Fruit fly (Drosophila melanogaster): Measurements from ENCODE around the gene Itpr.

Gene Itpr

dm6 chr3R:5470586-5471283 lies 46.2 kb upstream of the Itpr start, which contains the start of the genes mRpL44 and Snr1 (continued):
- TF ChIP-seq phol (tag; optimal IDR thresholded peaks at IDR 0.05): peak; percentile 89
- peak; percentile 50 for TF ChIP-seq CG12155 (GFP tag; optimal IDR thresholded peaks at IDR 0.05)
- no peak for TF ChIP-seq cwo (GFP tag; optimal IDR thresholded peaks at IDR 0.05)
- no peak for TF ChIP-seq chm (GFP tag; IDR thresholded peaks at IDR 0.05)
- peak; percentile 91 for TF ChIP-seq CG17186 (GFP tag; optimal IDR thresholded peaks at IDR 0.05)
- TF ChIP-seq en (GFP tag; optimal IDR thresholded peaks at IDR 0.05): no peak
- TF ChIP-seq aop (GFP tag; IDR thresholded peaks at IDR 0.05): no peak
- peak; percentile 43 for TF ChIP-seq CG10209 (GFP tag; optimal IDR thresholded peaks at IDR 0.05)
- no peak for TF ChIP-seq sd (tag; optimal IDR thresholded peaks at IDR 0.05)
- no peak for TF ChIP-seq hbn (GFP tag; IDR thresholded peaks at IDR 0.05; ENCODE audit: partially characterized antibody)
- peak; percentile 72 for TF ChIP-seq nmo (GFP tag; optimal IDR thresholded peaks at IDR 0.05)
- no peak for TF ChIP-seq CG3995 (GFP tag; optimal IDR thresholded peaks at IDR 0.05)
- no peak for TF ChIP-seq kni (GFP tag; optimal IDR thresholded peaks at IDR 0.05)
- TF ChIP-seq Nf-YC (tag; optimal IDR thresholded peaks at IDR 0.05): no peak

dm6 chr3R:5474551-5474950 lies 42.4 kb upstream of the Itpr start, which contains the start of the genes CG45100, HDAC3 and Hcs:
Gene CG45100 (minus strand): TSS chr3R:5474600.
Gene HDAC3 (minus strand): TSS chr3R:5474600.
Gene Hcs (plus strand): TSS chr3R:5474899.
- TF ChIP-seq CG3065 (GFP tag; optimal IDR thresholded peaks at IDR 0.05) (no peak), pho (GFP tag; optimal IDR thresholded peaks at IDR 0.05) (peak; percentile 62), fd3F (GFP tag; optimal IDR thresholded peaks at IDR 0.05) (no peak), CG12744 (GFP tag; optimal IDR thresholded peaks at IDR 0.05) (peak; percentile 18), CG2120 (GFP tag; optimal IDR thresholded peaks at IDR 0.05) (peak; percentile 82), Dp (GFP tag; optimal IDR thresholded peaks at IDR 0.05) (peak; percentile 22), H2.0 (GFP tag; IDR thresholded peaks at IDR 0.05) (no peak), CG16779 (GFP tag; IDR thresholded peaks at IDR 0.05) (no peak), klu (GFP tag; IDR thresholded peaks at IDR 0.05) (no peak; the same call in 1 of the 2 replicates), CG4820 (GFP tag; optimal IDR thresholded peaks at IDR 0.05) (peak; percentile 11), CG17361 (GFP tag; IDR thresholded peaks at IDR 0.05) (no peak; the same call in 2 of the 3 replicates), gfzf (GFP tag; optimal IDR thresholded peaks at IDR 0.05) (peak; percentile 49), Bdp1 (GFP tag; optimal IDR thresholded peaks at IDR 0.05) (peak; percentile 4), Sox102F (GFP tag; optimal IDR thresholded peaks at IDR 0.05) (no peak), Myb (GFP tag; optimal IDR thresholded peaks at IDR 0.05) (peak; percentile 43), ci (GFP tag; IDR thresholded peaks at IDR 0.05) (no peak), sim (GFP tag; IDR thresholded peaks at IDR 0.05) (no peak), CG2875 (GFP tag; optimal IDR thresholded peaks at IDR 0.05) (no peak), Drgx (GFP tag; IDR thresholded peaks at IDR 0.05) (no peak), Taf1 (GFP tag; IDR thresholded peaks at IDR 0.05) (no peak), CG4424 (GFP tag; optimal IDR thresholded peaks at IDR 0.05) (peak; percentile 26), maf-S (GFP tag; optimal IDR thresholded peaks at IDR 0.05) (peak; percentile 20), rib (GFP tag; IDR thresholded peaks at IDR 0.05) (0 out of 2 replicates have a peak, but pooled peaks have one; percentile 41), Med (GFP tag) (peak; percentile 82), chn (GFP tag; optimal IDR thresholded peaks at IDR 0.05) (peak; percentile 38), Ets65A (GFP tag) (peak; percentile 75), ato (GFP tag; IDR thresholded peaks at IDR 0.05; ENCODE audit: partially characterized antibody) (peak; percentile 60), Vsx1 (GFP tag; optimal IDR thresholded peaks at IDR 0.05) (no peak), stwl (tag; optimal IDR thresholded peaks at IDR 0.05) (no peak), NK7.1 (GFP tag; optimal IDR thresholded peaks at IDR 0.05) (peak; percentile 7), emc (GFP tag; optimal IDR thresholded peaks at IDR 0.05) (peak; percentile 28), fu2 (GFP tag; optimal IDR thresholded peaks at IDR 0.05) (peak; percentile 60), CG12155 (GFP tag; optimal IDR thresholded peaks at IDR 0.05) (peak; percentile 53), E2f1 (GFP tag; IDR thresholded peaks at IDR 0.05) (peak; percentile 48; the same call in 1 of the 2 replicates), sd (tag; optimal IDR thresholded peaks at IDR 0.05) (no peak), wor (GFP tag; IDR thresholded peaks at IDR 0.05) (no peak), Chrac-16 (GFP tag; optimal IDR thresholded peaks at IDR 0.05) (peak; percentile 51)
